Fruit fly (Drosophila melanogaster): ENCODE measurements around the gene Wdr37.

Wdr37 gene

DNA sequence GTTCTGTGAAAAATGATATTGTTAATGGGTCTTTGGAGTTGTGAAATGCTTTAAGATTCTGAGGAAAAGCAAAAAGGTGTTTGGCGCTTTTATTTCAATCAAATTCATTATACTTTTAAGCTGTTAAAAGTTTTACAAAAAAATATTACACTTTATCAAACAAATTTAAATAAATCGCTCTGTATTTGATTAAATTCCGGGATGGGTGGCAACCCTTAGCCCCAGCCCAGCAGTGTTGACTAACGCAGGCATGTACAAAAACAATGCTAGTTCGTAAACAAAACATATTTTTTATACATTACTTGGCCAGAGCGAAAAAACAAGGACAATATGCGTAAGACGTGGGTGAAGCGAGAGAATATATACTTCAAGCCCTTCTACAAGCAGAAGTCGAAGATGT is 2.2 kb upstream of the Wdr37 start, which contains the start of gene CG7685 (continued):
- TF ChIP-seq CG14860 (GFP tag; IDR thresholded peaks at IDR 0.05; ENCODE audit: partially characterized antibody) (no peak), aop (GFP tag; IDR thresholded peaks at IDR 0.05) (no peak), tin (GFP tag; optimal IDR thresholded peaks at IDR 0.05) (peak; percentile 71), CG3065 (GFP tag; optimal IDR thresholded peaks at IDR 0.05) (no peak), CG33557 (GFP tag; optimal IDR thresholded peaks at IDR 0.05) (peak; percentile 40), HmgD (GFP tag; optimal IDR thresholded peaks at IDR 0.05) (peak; percentile 56), fu2 (GFP tag; optimal IDR thresholded peaks at IDR 0.05) (peak; percentile 55), CG6689 (GFP tag; IDR thresholded peaks at IDR 0.05) (peak; percentile 49; the same call in 1 of the 2 replicates), CG12744 (GFP tag; optimal IDR thresholded peaks at IDR 0.05) (peak; percentile 60), tna (GFP tag; IDR thresholded peaks at IDR 0.05; ENCODE audit: partially characterized antibody) (no peak), cwo (GFP tag; optimal IDR thresholded peaks at IDR 0.05) (peak; percentile 40), ro (GFP tag; IDR thresholded peaks at IDR 0.05) (no peak), bsh (GFP tag; optimal IDR thresholded peaks at IDR 0.05) (peak in 1 of 2 experiments; percentile 54), dmrt11E (tag; optimal IDR thresholded peaks at IDR 0.05) (peak; percentile 30), Gsc (GFP tag; IDR thresholded peaks at IDR 0.05) (no peak), HLH54F (GFP tag; optimal IDR thresholded peaks at IDR 0.05) (peak; percentile 75), pho (GFP tag; optimal IDR thresholded peaks at IDR 0.05) (peak; percentile 68), yki (optimal IDR thresholded peaks at IDR 0.05) (no peak), CG15479 (GFP tag; optimal IDR thresholded peaks at IDR 0.05) (no peak), zen2 (GFP tag; IDR thresholded peaks at IDR 0.05; ENCODE audit: partially characterized antibody) (no peak), cad (GFP tag; optimal IDR thresholded peaks at IDR 0.05) (no peak), dati (GFP tag; IDR thresholded peaks at IDR 0.05) (no peak), CTCF (GFP tag; optimal IDR thresholded peaks at IDR 0.05) (peak; percentile 12), ttk (GFP tag; IDR thresholded peaks at IDR 0.05) (0 out of 2 replicates have a peak, but pooled peaks have one; percentile 22), stc (GFP tag; IDR thresholded peaks at IDR 0.05) (peak; percentile 8; the same call in 1 of the 2 replicates), CG13775 (GFP tag; optimal IDR thresholded peaks at IDR 0.05) (peak; percentile 53), CG2889 (GFP tag; IDR thresholded peaks at IDR 0.05) (no peak), CG7556 (GFP tag; optimal IDR thresholded peaks at IDR 0.05) (peak; percentile 61), CG2199 (GFP tag; IDR thresholded peaks at IDR 0.05) (0 out of 3 replicates have a peak, but pooled peaks have one; percentile 32), gce (GFP tag; IDR thresholded peaks at IDR 0.05) (no peak; the same call in 2 of the 3 replicates), CG12219 (GFP tag; optimal IDR thresholded peaks at IDR 0.05) (peak; percentile 29), Six4 (GFP tag; optimal IDR thresholded peaks at IDR 0.05) (peak; percentile 44), Hr39 (optimal IDR thresholded peaks at IDR 0.05) (no peak), Sin3A (optimal IDR thresholded peaks at IDR 0.05) (no peak), pzg (GFP tag; optimal IDR thresholded peaks at IDR 0.05) (peak; percentile 62), CG17568 (GFP tag; optimal IDR thresholded peaks at IDR 0.05) (no peak), CG31365 (tag; optimal IDR thresholded peaks at IDR 0.05) (peak; percentile 14), odd (GFP tag; optimal IDR thresholded peaks at IDR 0.05) (peak; percentile 42), Dp (GFP tag; optimal IDR thresholded peaks at IDR 0.05) (peak; percentile 71), D (optimal IDR thresholded peaks at IDR 0.05) (no peak), D (GFP tag; optimal IDR thresholded peaks at IDR 0.05) (peak; percentile 30), CG7357 (GFP tag; IDR thresholded peaks at IDR 0.05) (no peak), Sox100B (GFP tag; optimal IDR thresholded peaks at IDR 0.05) (peak; percentile 36), MTF-1 (GFP tag; optimal IDR thresholded peaks at IDR 0.05; ENCODE audit: borderline replicate concordance) (no peak), ci (GFP tag; IDR thresholded peaks at IDR 0.05) (peak; percentile 65), btn (GFP tag; optimal IDR thresholded peaks at IDR 0.05) (no peak), croc (GFP tag; conservative IDR thresholded peaks at IDR 0.05) (no peak), sim (GFP tag; IDR thresholded peaks at IDR 0.05) (no peak), zf30C (GFP tag; optimal IDR thresholded peaks at IDR 0.05) (peak; percentile 63), lmd (GFP tag; IDR thresholded peaks at IDR 0.05) (peak; percentile 56; the same call in 1 of the 2 replicates), CG9437 (GFP tag; optimal IDR thresholded peaks at IDR 0.05) (peak; percentile 3), Taf1 (GFP tag; IDR thresholded peaks at IDR 0.05) (0 out of 2 replicates have a peak, but pooled peaks have one; percentile 8), sd (tag; optimal IDR thresholded peaks at IDR 0.05) (peak; percentile 49)
